Fruit fly (Drosophila melanogaster) whole organism, embryonic: Measurements from ENCODE around the gene Veneno.

Experiments used
- CG10274 ChIP-seq: fragments of 200-800 bp; sonication (Bioruptor generic); optimal IDR thresholded peaks from 3 replicates; lab custom pipeline; 2017; ENCODE audit warnings: missing biosample characterization, mild to moderate bottlenecking, missing genetic modification characterization
- CG11093 ChIP-seq: fragments of 200-800 bp; sonication (Bioruptor generic); IDR thresholded peaks from 3 replicates; pipeline ENCODE4 v1.3.6; 2022; ENCODE audit warnings: missing biosample characterization, missing genetic modification characterization
- CG12071 ChIP-seq: fragments of 200-800 bp; sonication (Bioruptor generic); optimal IDR thresholded peaks from 3 replicates; lab custom pipeline; 2018; ENCODE audit warnings: missing biosample characterization, mild to moderate bottlenecking, missing genetic modification characterization
- CG12236 ChIP-seq: fragments of 200-800 bp; sonication (Bioruptor generic); optimal IDR thresholded peaks from 2 replicates; lab custom pipeline; 2016; ENCODE audit warnings: missing biosample characterization, missing genetic modification characterization
- CG1233 ChIP-seq: fragments of 200-800 bp; sonication (Bioruptor generic); optimal IDR thresholded peaks from 4 replicates; lab custom pipeline; 2018; ENCODE audit warnings: missing biosample characterization, mild to moderate bottlenecking, missing genetic modification characterization
- CG12659 ChIP-seq: fragments of 200-800 bp; sonication (Bioruptor generic); optimal IDR thresholded peaks from 3 replicates; lab custom pipeline; 2017; ENCODE audit warnings: mild to moderate bottlenecking, missing biosample characterization, missing genetic modification reagents, missing genetic modification characterization
- CG12769 ChIP-seq: fragments of 200-800 bp; sonication (Bioruptor generic); optimal IDR thresholded peaks from 2 replicates; lab custom pipeline; 2019; ENCODE audit warnings: missing biosample characterization, mild to moderate bottlenecking, missing genetic modification characterization, moderate library complexity
- CG13424 ChIP-seq: fragments of 200-800 bp; sonication (Bioruptor generic); optimal IDR thresholded peaks from 2 replicates; lab custom pipeline; 2019; ENCODE audit warnings: missing biosample characterization, mild to moderate bottlenecking, missing genetic modification characterization, moderate library complexity
- CG13624 ChIP-seq: fragments of 200-800 bp; sonication (Bioruptor generic); optimal IDR thresholded peaks from 2 replicates; lab custom pipeline; 2016; ENCODE audit warnings: missing biosample characterization, missing genetic modification characterization
- CG15073 ChIP-seq: fragments of 200-800 bp; sonication (Bioruptor generic); optimal IDR thresholded peaks from 2 replicates; lab custom pipeline; 2016; ENCODE audit warnings: missing biosample characterization, missing genetic modification characterization
- CG17568 ChIP-seq: fragments of 200-800 bp; sonication (Bioruptor generic); optimal IDR thresholded peaks from 2 replicates; lab custom pipeline; 2018; ENCODE audit warnings: missing biosample characterization, mild to moderate bottlenecking, missing genetic modification characterization, moderate library complexity
- CG18262 ChIP-seq: fragments of 200-800 bp; optimal IDR thresholded peaks from 3 replicates; lab custom pipeline; 2019; ENCODE audit warnings: missing biosample characterization, mild to moderate bottlenecking, missing genetic modification characterization, moderate library complexity
- CG18476 ChIP-seq: fragments of 200-800 bp; sonication (Bioruptor generic); optimal IDR thresholded peaks from 2 replicates; lab custom pipeline; 2016; ENCODE audit warnings: missing biosample characterization, mild to moderate bottlenecking, missing genetic modification characterization
- CG18619 ChIP-seq: fragments of 200-800 bp; sonication (Bioruptor generic); optimal IDR thresholded peaks from 3 replicates; lab custom pipeline; 2017; ENCODE audit warnings: missing biosample characterization, mild to moderate bottlenecking, missing genetic modification characterization
- CG18764 ChIP-seq: fragments of 200-800 bp; sonication (Bioruptor generic); optimal IDR thresholded peaks from 3 replicates; lab custom pipeline; 2016; ENCODE audit warnings: missing biosample characterization, missing genetic modification characterization
- CG2116 ChIP-seq: fragments of 200-800 bp; sonication (Bioruptor generic); optimal IDR thresholded peaks from 3 replicates; lab custom pipeline; 2018; ENCODE audit warnings: missing biosample characterization, mild to moderate bottlenecking, missing genetic modification characterization
- CG2678 ChIP-seq: fragments of 200-800 bp; sonication (Bioruptor generic); optimal IDR thresholded peaks from 3 replicates; lab custom pipeline; 2019; ENCODE audit warnings: missing biosample characterization, mild to moderate bottlenecking, missing genetic modification characterization, moderate library complexity
- CG32767 ChIP-seq: fragments of 200-800 bp; sonication (Bioruptor generic); IDR thresholded peaks from 2 replicates; pipeline ENCODE4 v1.3.6; 2022; ENCODE audit warnings: missing biosample characterization, missing genetic modification characterization
- CG3847 ChIP-seq: fragments of 200-800 bp; sonication (Bioruptor generic); IDR thresholded peaks from 2 replicates; pipeline ENCODE4 v1.3.6; 2022; ENCODE audit warnings: missing biosample characterization, missing genetic modification characterization
- CG4404 ChIP-seq: fragments of 200-800 bp; sonication (Bioruptor generic); IDR thresholded peaks from 2 replicates; pipeline ENCODE4 v1.3.6; 2022; ENCODE audit warnings: missing biosample characterization, missing genetic modification characterization
- CG7372 ChIP-seq: fragments of 200-800 bp; sonication (Bioruptor generic); IDR thresholded peaks from 2 replicates; pipeline ENCODE4 v1.3.6; 2022; ENCODE audit warnings: missing biosample characterization, missing genetic modification characterization
- CG8281 ChIP-seq: fragments of 200-800 bp; sonication (Bioruptor generic); optimal IDR thresholded peaks from 2 replicates; lab custom pipeline; 2018; ENCODE audit warnings: missing biosample characterization, mild to moderate bottlenecking, missing genetic modification characterization, moderate library complexity
- CG9797 ChIP-seq: fragments of 200-800 bp; sonication (Bioruptor generic); optimal IDR thresholded peaks from 3 replicates; lab custom pipeline; 2018; ENCODE audit warnings: missing biosample characterization, mild to moderate bottlenecking, missing genetic modification characterization
- D19A ChIP-seq: fragments of 200-800 bp; optimal IDR thresholded peaks from 3 replicates; lab custom pipeline; 2019; ENCODE audit warnings: missing biosample characterization, mild to moderate bottlenecking, missing genetic modification characterization, moderate library complexity
- Dip3 ChIP-seq: fragments of 200-800 bp; sonication (Bioruptor generic); optimal IDR thresholded peaks from 3 replicates; lab custom pipeline; 2016; ENCODE audit warnings: missing biosample characterization, missing genetic modification characterization
- Gsc ChIP-seq: fragments of 200-800 bp; sonication (Bioruptor generic); IDR thresholded peaks from 2 replicates; pipeline ENCODE4 v1.3.6; 2022; ENCODE audit warnings: missing biosample characterization, missing genetic modification characterization
- H2.0 ChIP-seq: fragments of 200-800 bp; sonication (Bioruptor generic); IDR thresholded peaks from 2 replicates; pipeline ENCODE4 v1.3.6; 2022; ENCODE audit warnings: missing biosample characterization, missing genetic modification characterization
- Hmx ChIP-seq: fragments of 200-800 bp; sonication (Bioruptor generic); optimal IDR thresholded peaks from 2 replicates; lab custom pipeline; 2016; ENCODE audit warnings: missing biosample characterization, missing genetic modification characterization
- Hr39 ChIP-seq: fragments of >200 bp; optimal IDR thresholded peaks from 2 replicates; lab custom pipeline; 2017
- Myb ChIP-seq: fragments of 200-800 bp; sonication (Bioruptor generic); optimal IDR thresholded peaks from 2 replicates; lab custom pipeline; 2016; ENCODE audit warnings: missing biosample characterization, missing genetic modification characterization
- Oli ChIP-seq: fragments of 200-800 bp; sonication (Bioruptor generic); optimal IDR thresholded peaks from 2 replicates; lab custom pipeline; 2018; ENCODE audit warnings: missing biosample characterization, mild to moderate bottlenecking, missing genetic modification characterization, moderate library complexity
- Optix ChIP-seq: fragments of 200-800 bp; sonication (Bioruptor generic); IDR thresholded peaks from 3 replicates; pipeline ENCODE4 v1.3.6; 2022; ENCODE audit warnings: missing biosample characterization, missing genetic modification characterization
- Pdp1 ChIP-seq, 2 experiments: fragments of 200-800 bp; sonication (Bioruptor generic); optimal IDR thresholded peaks; 3 replicates each; lab custom pipeline; 2016; ENCODE audit warnings: missing biosample characterization in 2 of 2, missing genetic modification characterization in 2 of 2, mild to moderate bottlenecking in 1 of 2, moderate library complexity in 1 of 2
- ase ChIP-seq: fragments of 200-800 bp; sonication (Bioruptor generic); IDR thresholded peaks from 3 replicates; pipeline ENCODE4 v1.3.6; 2022; ENCODE audit warnings: missing biosample characterization, missing genetic modification characterization
- bigmax ChIP-seq: fragments of 200-800 bp; sonication (Bioruptor generic); optimal IDR thresholded peaks from 2 replicates; lab custom pipeline; 2018; ENCODE audit warnings: missing biosample characterization, mild to moderate bottlenecking, missing genetic modification characterization
- caup ChIP-seq: fragments of 200-800 bp; sonication (Bioruptor generic); optimal IDR thresholded peaks from 3 replicates; lab custom pipeline; 2017; ENCODE audit warnings: missing biosample characterization, mild to moderate bottlenecking, missing genetic modification characterization, moderate library complexity; ENCODE audit not compliant: severe bottlenecking
- da ChIP-seq: fragments of 200-800 bp; sonication (Bioruptor generic); optimal IDR thresholded peaks from 2 replicates; lab custom pipeline; 2016; ENCODE audit warnings: missing biosample characterization, missing genetic modification characterization
- danr ChIP-seq: fragments of 200-800 bp; sonication (Bioruptor generic); IDR thresholded peaks from 2 replicates; pipeline ENCODE4 v1.3.6; 2022; ENCODE audit warnings: missing biosample characterization, missing genetic modification characterization
- eyg ChIP-seq: fragments of 200-800 bp; sonication (Bioruptor generic); optimal IDR thresholded peaks from 3 replicates; lab custom pipeline; 2016; ENCODE audit warnings: missing biosample characterization, missing genetic modification characterization
- ftz-f1 ChIP-seq: fragments of 200-800 bp; sonication (Bioruptor generic); optimal IDR thresholded peaks from 2 replicates; lab custom pipeline; 2016; ENCODE audit warnings: missing biosample characterization, missing genetic modification characterization
- gt ChIP-seq: fragments of 200-800 bp; sonication (Bioruptor generic); IDR thresholded peaks from 2 replicates; pipeline ENCODE4 v1.3.6; 2022; ENCODE audit warnings: missing biosample characterization, missing genetic modification characterization
- jing ChIP-seq: fragments of 200-800 bp; sonication (Bioruptor generic); optimal IDR thresholded peaks from 2 replicates; lab custom pipeline; 2018; ENCODE audit warnings: missing biosample characterization, mild to moderate bottlenecking, missing genetic modification characterization
- ken ChIP-seq: fragments of 200-800 bp; sonication (Bioruptor generic); IDR thresholded peaks from 3 replicates; pipeline ENCODE4 v1.3.6; 2022; ENCODE audit warnings: missing biosample characterization, missing genetic modification characterization
- otp ChIP-seq: fragments of 200-800 bp; sonication (Bioruptor generic); IDR thresholded peaks from 3 replicates; pipeline ENCODE4, ENCODE4 v1.3.6; 2022; ENCODE audit warnings: missing biosample characterization, missing genetic modification characterization
- peb ChIP-seq: fragments of 200-800 bp; sonication (Bioruptor generic); IDR thresholded peaks from 2 replicates; pipeline ENCODE4 v1.3.6; 2022; ENCODE audit warnings: missing biosample characterization, missing genetic modification characterization
- sens-2 ChIP-seq: fragments of 200-800 bp; sonication (Bioruptor generic); IDR thresholded peaks from 2 replicates; pipeline ENCODE4 v1.3.6; 2022; ENCODE audit warnings: missing biosample characterization, missing genetic modification characterization
- seq ChIP-seq: fragments of 200-800 bp; sonication (Bioruptor generic); IDR thresholded peaks from 2 replicates; pipeline ENCODE4 v1.3.6; 2022; ENCODE audit warnings: missing biosample characterization, missing genetic modification characterization
- sim ChIP-seq: fragments of 200-800 bp; sonication (Bioruptor generic); IDR thresholded peaks from 2 replicates; pipeline ENCODE4 v1.3.6; 2022; ENCODE audit warnings: missing biosample characterization, missing genetic modification characterization
- ssp ChIP-seq: fragments of 200-800 bp; sonication (Bioruptor generic); IDR thresholded peaks from 2 replicates; pipeline ENCODE4 v1.3.6; 2022; ENCODE audit warnings: missing biosample characterization, missing genetic modification characterization
- stc ChIP-seq: fragments of 200-800 bp; sonication (Bioruptor generic); IDR thresholded peaks from 2 replicates; pipeline ENCODE4 v1.3.6; 2022; ENCODE audit warnings: missing biosample characterization, missing genetic modification characterization
- tin ChIP-seq: fragments of 200-800 bp; sonication (Bioruptor generic); optimal IDR thresholded peaks from 3 replicates; lab custom pipeline; 2016; ENCODE audit warnings: missing biosample characterization, missing genetic modification characterization
- tio ChIP-seq: fragments of 200-800 bp; sonication (Bioruptor generic); optimal IDR thresholded peaks from 2 replicates; lab custom pipeline; 2017; ENCODE audit warnings: missing biosample characterization, missing genetic modification characterization, inconsistent platforms

Veneno gene

DNA sequence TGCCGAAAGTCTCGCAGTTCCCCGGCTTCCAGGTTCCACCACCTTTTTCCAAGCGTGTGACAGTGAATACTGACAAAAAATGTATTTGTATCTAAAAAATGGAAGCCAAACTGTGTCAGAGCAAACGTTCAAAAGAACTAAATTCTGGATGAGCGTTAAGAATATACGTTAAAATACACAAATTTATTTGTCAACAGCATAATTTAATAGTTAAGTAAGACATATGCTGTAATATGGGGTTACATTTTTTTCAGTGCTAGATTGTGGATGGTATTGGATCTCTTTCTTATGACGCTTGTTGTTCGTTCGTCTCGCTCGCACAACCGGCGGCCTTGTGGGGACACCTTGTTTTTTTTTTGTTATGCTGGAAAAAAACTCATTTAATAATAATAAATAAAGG lies 6.8 kb downstream of the Veneno start (continued):
- TF ChIP-seq sens-2 (GFP tag; lab: Robert Waterston, UW) (peak; percentile 78; the same call in 1 of the 2 replicates), CG2116 (peak; percentile 53), ssp (GFP tag; lab: Robert Waterston, UW) (peak; percentile 83), jing (GFP tag; lab: Kevin White, UChicago) (peak; percentile 88), peb (GFP tag; lab: Robert Waterston, UW) (peak; percentile 84), CG9797 (GFP tag; lab: Kevin White, UChicago) (no peak), Hmx (GFP tag; lab: Kevin White, UChicago) (peak; percentile 87), eyg (GFP tag; lab: Kevin White, UChicago) (peak; percentile 96), CG32767 (GFP tag; lab: Robert Waterston, UW) (peak; percentile 91), CG7372 (GFP tag; lab: Robert Waterston, UW) (peak; percentile 83), CG3847 (GFP tag; lab: Robert Waterston, UW) (peak; percentile 96), CG11093 (peak; percentile 89), CG4404 (GFP tag; lab: Robert Waterston, UW) (peak; percentile 73), CG8281 (tag; lab: Kevin White, UChicago) (peak; percentile 80), CG12236 (GFP tag; lab: Kevin White, UChicago) (peak; percentile 80), CG1233 (GFP tag; lab: Kevin White, UChicago) (peak; percentile 92), caup (peak; percentile 97), CG12071 (peak; percentile 96), CG18764 (peak; percentile 92), gt (peak; percentile 69; the same call in 1 of the 2 replicates), tin (GFP tag; lab: Kevin White, UChicago) (peak; percentile 97), bigmax (GFP tag; lab: Kevin White, UChicago) (peak; percentile 42), CG10274 (GFP tag; lab: Kevin White, UChicago) (peak; percentile 77), Dip3 (GFP tag; lab: Kevin White, UChicago) (peak; percentile 90), sim (GFP tag; lab: Robert Waterston, UW) (peak; percentile 82), stc (GFP tag; lab: Robert Waterston, UW) (peak; percentile 95), CG12769 (peak; percentile 99), D19A (peak; percentile 82), Gsc (GFP tag; lab: Robert Waterston, UW) (peak; percentile 66), CG18476 (GFP tag; lab: Kevin White, UChicago) (peak; percentile 85), Optix (GFP tag; lab: Robert Waterston, UW) (peak; percentile 55; the same call in 1 of the 3 replicates), Myb (GFP tag; lab: Kevin White, UChicago) (peak; percentile 87), da (GFP tag; lab: Kevin White, UChicago) (peak; percentile 64), ftz-f1 (peak; percentile 94), CG15073 (GFP tag; lab: Kevin White, UChicago) (peak; percentile 53), CG13424 (peak; percentile 92), CG2678 (tag; lab: Kevin White, UChicago) (peak; percentile 97), CG12659 (GFP tag; lab: Kevin White, UChicago) (peak; percentile 96), Pdp1 (GFP tag; optimal IDR thresholded peaks at IDR 0.05; lab: Kevin White, UChicago) (peak; percentile 96), Hr39 (no peak), Oli (tag; lab: Kevin White, UChicago) (peak; percentile 93), CG13624 (GFP tag; lab: Kevin White, UChicago) (peak; percentile 99), ken (GFP tag; lab: Robert Waterston, UW) (peak; percentile 90), otp (peak; percentile 83; the same call in 2 of the 3 replicates), tio (GFP tag; lab: Kevin White, UChicago) (peak; percentile 96), CG18262 (tag; lab: Kevin White, UChicago) (peak; percentile 86), CG17568 (GFP tag; lab: Kevin White, UChicago) (peak; percentile 94), seq (peak; percentile 95), H2.0 (GFP tag; lab: Robert Waterston, UW) (peak; percentile 92), CG18619 (GFP tag; lab: Kevin White, UChicago) (peak; percentile 96), danr (GFP tag; lab: Robert Waterston, UW) (peak; percentile 81), ase (GFP tag; lab: Robert Waterston, UW) (peak; percentile 93)
